Worm (Caenorhabditis elegans): ENCODE measurements around the gene his-37.
A peak's percentile ranks its signal among the peaks of the same experiment; 100 is the strongest.

his-37 gene

ce11 chrV:9503152-9503817 is 43.6 kb upstream of the his-37 start (continued):
- TF ChIP-seq pag-3 (tag; optimal IDR thresholded peaks at IDR 0.05; ENCODE audit: borderline replicate concordance) (peak; percentile 11), lim-6 (tag; optimal IDR thresholded peaks at IDR 0.05) (no peak), tbx-2 (tag; optimal IDR thresholded peaks at IDR 0.05) (peak; percentile 80), sox-2 (GFP tag; IDR thresholded peaks at IDR 0.05) (peak; percentile 84), pha-4 (tag; optimal IDR thresholded peaks at IDR 0.05) (no peak), ceh-6 (GFP tag; optimal IDR thresholded peaks at IDR 0.05) (peak; percentile 93), T23F11.4 (GFP tag; optimal IDR thresholded peaks at IDR 0.05) (peak; percentile 90), odd-2 (tag; optimal IDR thresholded peaks at IDR 0.05) (peak; percentile 39), ama-1 (optimal IDR thresholded peaks at IDR 0.05) (no peak), nfya-1 (tag; optimal IDR thresholded peaks at IDR 0.05) (peak; percentile 59), dve-1 (tag; optimal IDR thresholded peaks at IDR 0.05) (peak; percentile 56), unc-42 (tag; optimal IDR thresholded peaks at IDR 0.05) (peak; percentile 84), ceh-19 (GFP tag; optimal IDR thresholded peaks at IDR 0.05) (peak; percentile 90), hlh-15 (tag; optimal IDR thresholded peaks at IDR 0.05) (peak; percentile 65), Y22D7AL.16 (tag; optimal IDR thresholded peaks at IDR 0.05) (peak; percentile 76), ref-2 (tag; optimal IDR thresholded peaks at IDR 0.05) (peak; percentile 78), ahr-1 (tag; optimal IDR thresholded peaks at IDR 0.05) (peak; percentile 49), hlh-6 (tag; optimal IDR thresholded peaks at IDR 0.05) (peak; percentile 94), ceh-34 (tag; optimal IDR thresholded peaks at IDR 0.05) (peak; percentile 92), ceh-14 (tag; optimal IDR thresholded peaks at IDR 0.05) (peak; percentile 45), elt-4 (tag; optimal IDR thresholded peaks at IDR 0.05) (no peak), unc-55 (GFP tag; optimal IDR thresholded peaks at IDR 0.05) (no peak), hlh-13 (GFP tag; optimal IDR thresholded peaks at IDR 0.05) (peak; percentile 90), madf-2 (tag; optimal IDR thresholded peaks at IDR 0.05) (peak; percentile 81), F13H6.1 (tag; optimal IDR thresholded peaks at IDR 0.05) (peak; percentile 65), nhr-232 (tag; optimal IDR thresholded peaks at IDR 0.05) (peak; percentile 82), pat-9 (tag; optimal IDR thresholded peaks at IDR 0.05) (peak; percentile 90), zip-5 (tag; optimal IDR thresholded peaks at IDR 0.05) (peak; percentile 47), che-1 (tag; optimal IDR thresholded peaks at IDR 0.05) (peak; percentile 84), rnt-1 (tag; optimal IDR thresholded peaks at IDR 0.05) (peak; percentile 66), pax-1 (tag; optimal IDR thresholded peaks at IDR 0.05) (no peak), unc-3 (GFP tag; conservative IDR thresholded peaks at IDR 0.05) (peak; percentile 87), unc-3 (tag; optimal IDR thresholded peaks at IDR 0.05) (peak; percentile 86), C08G9.2 (tag; optimal IDR thresholded peaks at IDR 0.05) (peak; percentile 77), K02D7.2 (tag; optimal IDR thresholded peaks at IDR 0.05) (peak; percentile 85), tbx-7 (tag; optimal IDR thresholded peaks at IDR 0.05) (peak; percentile 41), ceh-22 (tag; optimal IDR thresholded peaks at IDR 0.05) (no peak), ceh-2 (tag; optimal IDR thresholded peaks at IDR 0.05) (peak; percentile 77), ets-4 (tag; optimal IDR thresholded peaks at IDR 0.05) (peak; percentile 8), npax-4 (tag; optimal IDR thresholded peaks at IDR 0.05) (peak; percentile 76), C38D4.7 (GFP tag; optimal IDR thresholded peaks at IDR 0.05) (peak; percentile 83)

- TF ChIP-seq pros-1 (tag; optimal IDR thresholded peaks at IDR 0.05) (no peak), sox-4 (tag; optimal IDR thresholded peaks at IDR 0.05) (no peak), npax-4 (tag; optimal IDR thresholded peaks at IDR 0.05) (no peak), ceh-6 (GFP tag; optimal IDR thresholded peaks at IDR 0.05) (no peak), T23F11.4 (GFP tag; optimal IDR thresholded peaks at IDR 0.05) (no peak), madf-2 (tag; optimal IDR thresholded peaks at IDR 0.05) (no peak), lin-11 (tag; optimal IDR thresholded peaks at IDR 0.05) (no peak), gmeb-2 (tag; optimal IDR thresholded peaks at IDR 0.05) (no peak)
These were observed 42.4 kb upstream of the his-37 start, which contains the start of gene haao-1 for ce11 chrV:9504474-9504960. Gene haao-1, plus strand, starts transcription at chrV:9504910.

Measured in whole organism, late embryonic.